Fruit fly (Drosophila melanogaster) whole organism, embryonic: ENCODE results near the gene CG7675.
A peak's percentile ranks its signal among the peaks of the same experiment; 100 is the strongest.

Experiments
- Abd-B ChIP-seq: fragments of 200-800 bp; sonication (Bioruptor generic); optimal IDR thresholded peaks from 2 replicates; lab custom pipeline; 2018; ENCODE audit warnings: missing biosample characterization, mild to moderate bottlenecking, missing genetic modification characterization, moderate library complexity
- CG10462 ChIP-seq: fragments of 200-800 bp; sonication (Bioruptor generic); optimal IDR thresholded peaks from 2 replicates; lab custom pipeline; 2016; ENCODE audit warnings: missing biosample characterization, missing genetic modification characterization
- CG12769 ChIP-seq: fragments of 200-800 bp; sonication (Bioruptor generic); optimal IDR thresholded peaks from 2 replicates; lab custom pipeline; 2019; ENCODE audit warnings: missing biosample characterization, mild to moderate bottlenecking, missing genetic modification characterization, moderate library complexity
- CG1529 ChIP-seq: fragments of 200-800 bp; sonication (Bioruptor generic); optimal IDR thresholded peaks from 3 replicates; lab custom pipeline; 2018; ENCODE audit warnings: missing biosample characterization, missing genetic modification characterization
- CG1603 ChIP-seq: fragments of 200-800 bp; sonication (Bioruptor generic); optimal IDR thresholded peaks from 2 replicates; lab custom pipeline; 2019; ENCODE audit warnings: missing biosample characterization, mild to moderate bottlenecking, missing genetic modification characterization, moderate library complexity
- CG17186 ChIP-seq: fragments of 200-800 bp; sonication (Bioruptor generic); optimal IDR thresholded peaks from 3 replicates; lab custom pipeline; 2017; ENCODE audit warnings: missing biosample characterization, missing genetic modification reagents, missing genetic modification characterization
- CG17359 ChIP-seq: fragments of 200-800 bp; sonication (Bioruptor generic); optimal IDR thresholded peaks from 3 replicates; lab custom pipeline; 2018; ENCODE audit warnings: missing biosample characterization, mild to moderate bottlenecking, missing genetic modification characterization, moderate library complexity
- CG18262 ChIP-seq: fragments of 200-800 bp; optimal IDR thresholded peaks from 3 replicates; lab custom pipeline; 2019; ENCODE audit warnings: missing biosample characterization, mild to moderate bottlenecking, missing genetic modification characterization, moderate library complexity
- CG1832 ChIP-seq: fragments of 200-800 bp; sonication (Bioruptor generic); optimal IDR thresholded peaks from 2 replicates; lab custom pipeline; 2017; ENCODE audit warnings: missing biosample characterization, mild to moderate bottlenecking, missing genetic modification characterization, inconsistent platforms
- CG18599 ChIP-seq: fragments of 200-800 bp; sonication (Bioruptor generic); optimal IDR thresholded peaks from 3 replicates; lab custom pipeline; 2017; ENCODE audit warnings: missing biosample characterization, missing genetic modification characterization, mild to moderate bottlenecking, moderate library complexity, missing genetic modification reagents
- CG2129 ChIP-seq: fragments of 200-800 bp; sonication (Bioruptor generic); IDR thresholded peaks from 2 replicates; pipeline ENCODE4 v1.3.6; 2022; ENCODE audit warnings: missing biosample characterization, missing genetic modification characterization; ENCODE audit not compliant: partially characterized antibody
- CG2712 ChIP-seq: fragments of 200-800 bp; optimal IDR thresholded peaks from 3 replicates; lab custom pipeline; 2019; ENCODE audit warnings: missing biosample characterization, mild to moderate bottlenecking, missing genetic modification characterization, moderate library complexity
- CG2889 ChIP-seq: fragments of 200-800 bp; sonication (Bioruptor generic); IDR thresholded peaks from 3 replicates; pipeline ENCODE4 v1.3.6; 2022; ENCODE audit warnings: missing biosample characterization, missing genetic modification characterization
- CG30020 ChIP-seq: fragments of 200-800 bp; optimal IDR thresholded peaks from 2 replicates; lab custom pipeline; 2019; ENCODE audit warnings: missing biosample characterization, mild to moderate bottlenecking, missing genetic modification characterization, moderate library complexity
- CG3163 ChIP-seq: fragments of 200-800 bp; sonication (Bioruptor generic); optimal IDR thresholded peaks from 3 replicates; lab custom pipeline; 2016; ENCODE audit warnings: missing biosample characterization, missing genetic modification characterization
- CG3995 ChIP-seq: fragments of 200-800 bp; sonication (Bioruptor generic); optimal IDR thresholded peaks from 3 replicates; lab custom pipeline; 2016; ENCODE audit warnings: missing biosample characterization, missing genetic modification characterization
- CG6791 ChIP-seq: fragments of 200-800 bp; sonication (Bioruptor generic); IDR thresholded peaks from 3 replicates; pipeline ENCODE4 v1.3.6; 2022; ENCODE audit warnings: missing biosample characterization, missing genetic modification characterization; ENCODE audit not compliant: partially characterized antibody
- CG8924 ChIP-seq: fragments of 200-800 bp; optimal IDR thresholded peaks from 3 replicates; lab custom pipeline; 2019; ENCODE audit warnings: missing biosample characterization, mild to moderate bottlenecking, missing genetic modification characterization, moderate library complexity
- CG9437 ChIP-seq: fragments of 200-800 bp; sonication (Bioruptor generic); optimal IDR thresholded peaks from 2 replicates; lab custom pipeline; 2018; ENCODE audit warnings: missing biosample characterization, mild to moderate bottlenecking, missing genetic modification characterization
- CG9609 ChIP-seq: fragments of 200-800 bp; sonication (Bioruptor generic); optimal IDR thresholded peaks from 3 replicates; lab custom pipeline; 2016; ENCODE audit warnings: missing biosample characterization, missing genetic modification characterization
- CrebB ChIP-seq: fragments of 200-800 bp; sonication (Bioruptor generic); optimal IDR thresholded peaks from 3 replicates; lab custom pipeline; 2018; ENCODE audit warnings: missing biosample characterization, mild to moderate bottlenecking, missing genetic modification characterization
- Doc3 ChIP-seq: fragments of 200-800 bp; sonication (Bioruptor generic); IDR thresholded peaks from 3 replicates; pipeline ENCODE4 v1.3.6; 2022; ENCODE audit warnings: missing biosample characterization, missing genetic modification characterization; ENCODE audit not compliant: partially characterized antibody
- Eip74EF ChIP-seq, 2 experiments: fragments of 200-800 bp in 1 of 2; fragments of >200 bp in 1 of 2; sonication (Bioruptor generic) in 1 of 2; optimal IDR thresholded peaks; 2 replicates each; lab custom pipeline; 2017 to 2019; ENCODE audit warnings: missing biosample characterization in 2 of 2, missing genetic modification characterization in 2 of 2, mild to moderate bottlenecking in 1 of 2, moderate library complexity in 1 of 2
- Ets65A ChIP-seq: fragments of 200-800 bp; sonication (Bioruptor generic); peaks from one replicate; lab custom pipeline; 2016; ENCODE audit warnings: missing biosample characterization, missing genetic modification characterization
- Fer2 ChIP-seq: fragments of 200-800 bp; sonication (Bioruptor generic); optimal IDR thresholded peaks from 2 replicates; lab custom pipeline; 2018; ENCODE audit warnings: missing biosample characterization, mild to moderate bottlenecking, missing genetic modification characterization, moderate library complexity
- H15 ChIP-seq: fragments of 200-800 bp; sonication (Bioruptor generic); IDR thresholded peaks from 3 replicates; pipeline ENCODE4 v1.3.6; 2022; ENCODE audit warnings: missing biosample characterization, missing genetic modification characterization
- HmgD ChIP-seq: fragments of 200-800 bp; sonication (Bioruptor generic); optimal IDR thresholded peaks from 3 replicates; lab custom pipeline; 2016; ENCODE audit warnings: missing biosample characterization, missing genetic modification characterization
- Hr39 ChIP-seq: fragments of >200 bp; optimal IDR thresholded peaks from 2 replicates; lab custom pipeline; 2017
- Pdp1 ChIP-seq, 2 experiments: fragments of 200-800 bp; sonication (Bioruptor generic); optimal IDR thresholded peaks; 3 replicates each; lab custom pipeline; 2016; ENCODE audit warnings: missing biosample characterization in 2 of 2, missing genetic modification characterization in 2 of 2, mild to moderate bottlenecking in 1 of 2, moderate library complexity in 1 of 2
- Ravus ChIP-seq: fragments of 200-800 bp; sonication (Bioruptor generic); IDR thresholded peaks from 2 replicates; pipeline ENCODE4 v1.3.6; 2022; ENCODE audit warnings: missing biosample characterization, missing genetic modification characterization
- Trl ChIP-seq, 3 experiments: fragments of >200 bp in 2 of 3; fragments of 200-800 bp in 1 of 3; sonication (Bioruptor generic) in 1 of 3; optimal IDR thresholded peaks; 2 replicates in 1 of 3; 3 replicates in 2 of 3; lab custom pipeline; 2016 to 2017; ENCODE audit warnings: missing biosample characterization in 1 of 3, missing genetic modification characterization in 1 of 3
- Xrp1 ChIP-seq: fragments of 200-800 bp; sonication (Bioruptor generic); IDR thresholded peaks from 2 replicates; pipeline ENCODE4 v1.3.6; 2022; ENCODE audit warnings: missing biosample characterization, missing genetic modification characterization
- bbx ChIP-seq: fragments of 200-800 bp; sonication (Bioruptor generic); IDR thresholded peaks from 2 replicates; pipeline ENCODE4 v1.3.6; 2022; ENCODE audit warnings: missing biosample characterization, missing genetic modification characterization; ENCODE audit not compliant: partially characterized antibody
- chm ChIP-seq: fragments of 200-800 bp; sonication (Bioruptor generic); IDR thresholded peaks from 2 replicates; pipeline ENCODE4 v1.3.6; 2022; ENCODE audit warnings: missing biosample characterization, missing genetic modification characterization
- ftz-f1 ChIP-seq: fragments of 200-800 bp; sonication (Bioruptor generic); optimal IDR thresholded peaks from 2 replicates; lab custom pipeline; 2016; ENCODE audit warnings: missing biosample characterization, missing genetic modification characterization
- hbn ChIP-seq: fragments of 200-800 bp; sonication (Bioruptor generic); IDR thresholded peaks from 2 replicates; pipeline ENCODE4 v1.3.6; 2022; ENCODE audit warnings: missing biosample characterization, missing genetic modification characterization; ENCODE audit not compliant: partially characterized antibody
- inv ChIP-seq: fragments of 200-800 bp; sonication (Bioruptor generic); IDR thresholded peaks from 2 replicates; pipeline ENCODE4 v1.3.6; 2022; ENCODE audit warnings: missing biosample characterization, missing genetic modification characterization; ENCODE audit not compliant: partially characterized antibody
- kah ChIP-seq: fragments of 200-800 bp; sonication (Bioruptor generic); optimal IDR thresholded peaks from 2 replicates; lab custom pipeline; 2018; ENCODE audit warnings: missing biosample characterization, mild to moderate bottlenecking, missing genetic modification characterization
- knrl ChIP-seq: fragments of 200-800 bp; sonication (Bioruptor generic); IDR thresholded peaks from 3 replicates; pipeline ENCODE4 v1.3.6; 2022; ENCODE audit warnings: missing biosample characterization, missing genetic modification characterization; ENCODE audit not compliant: partially characterized antibody
- nom ChIP-seq: fragments of 200-800 bp; sonication (Bioruptor generic); optimal IDR thresholded peaks from 2 replicates; lab custom pipeline; 2017; ENCODE audit warnings: missing biosample characterization, missing genetic modification characterization, mild to moderate bottlenecking, moderate library complexity, missing genetic modification reagents
- otp ChIP-seq: fragments of 200-800 bp; sonication (Bioruptor generic); IDR thresholded peaks from 3 replicates; pipeline ENCODE4, ENCODE4 v1.3.6; 2022; ENCODE audit warnings: missing biosample characterization, missing genetic modification characterization
- pnt ChIP-seq: fragments of 200-800 bp; sonication (Bioruptor generic); optimal IDR thresholded peaks from 3 replicates; lab custom pipeline; 2016; ENCODE audit warnings: missing biosample characterization, missing genetic modification characterization
- tll ChIP-seq, 2 experiments: fragments of 200-800 bp in 1 of 2; fragments of >200 bp in 1 of 2; sonication (Bioruptor generic) in 1 of 2; optimal IDR thresholded peaks; 2 replicates each; lab custom pipeline; 2017 to 2019; ENCODE audit warnings: missing biosample characterization in 2 of 2, missing genetic modification characterization in 2 of 2, mild to moderate bottlenecking in 1 of 2, moderate library complexity in 1 of 2
- toy ChIP-seq: fragments of 200-800 bp; sonication (Bioruptor generic); IDR thresholded peaks from 2 replicates; pipeline ENCODE4 v1.3.6; 2022; ENCODE audit warnings: missing biosample characterization, missing genetic modification characterization
- twi ChIP-seq: fragments of 200-800 bp; optimal IDR thresholded peaks from 2 replicates; lab custom pipeline; 2019; ENCODE audit warnings: missing biosample characterization, mild to moderate bottlenecking, missing genetic modification characterization, moderate library complexity
- wdn ChIP-seq: fragments of 200-800 bp; sonication (Bioruptor generic); IDR thresholded peaks from 2 replicates; pipeline ENCODE4 v1.3.6; 2022; ENCODE audit warnings: missing biosample characterization, missing genetic modification characterization
- zfh1 ChIP-seq: fragments of 200-800 bp; sonication (Bioruptor generic); IDR thresholded peaks from 3 replicates; pipeline ENCODE4 v1.3.6; 2022; ENCODE audit warnings: missing biosample characterization, missing genetic modification characterization

Gene CG7675

DNA sequence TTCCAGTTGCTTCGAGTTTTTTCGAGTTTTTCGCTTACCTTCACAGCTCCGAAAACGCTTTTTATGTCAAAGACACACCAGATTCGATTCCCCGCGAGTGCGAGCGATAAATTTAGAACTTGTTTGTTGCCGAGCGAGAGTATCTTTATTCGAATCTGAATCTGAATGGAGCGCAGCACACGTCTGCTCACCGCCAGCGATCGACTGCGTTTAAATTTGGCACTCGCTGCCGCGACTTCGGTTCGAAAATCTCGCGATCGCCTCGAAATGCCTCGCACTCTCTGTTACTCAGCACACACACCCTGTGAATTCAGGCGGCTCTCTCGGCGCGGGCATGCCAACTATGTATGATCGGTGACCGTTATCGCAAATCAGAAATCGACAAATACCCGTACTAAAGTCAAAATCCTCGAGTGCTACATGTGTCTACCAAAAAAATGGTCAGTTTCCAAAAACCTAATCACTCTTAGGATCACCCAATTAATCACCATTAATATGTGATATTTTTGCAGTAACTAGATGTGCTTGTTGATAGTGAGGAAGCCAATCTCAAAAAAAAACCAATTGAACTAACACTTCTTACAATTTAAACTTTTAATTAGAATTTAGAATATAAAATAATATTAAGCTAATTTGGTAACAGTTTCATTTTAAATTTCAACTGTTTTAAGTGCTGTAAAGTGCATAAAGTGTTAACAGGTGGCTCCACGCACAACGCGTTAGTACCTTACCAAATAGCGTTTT is 18.1 kb upstream of the CG7675 start, which contains the start of gene Vha100-2 (continued):
- no peak for TF ChIP-seq twi (tag; lab: Kevin White, UChicago)
- no peak for TF ChIP-seq CG9609 (GFP tag; lab: Kevin White, UChicago)
- TF ChIP-seq CG17186 (GFP tag; lab: Kevin White, UChicago): peak; percentile 68
- TF ChIP-seq wdn (GFP tag; lab: Robert Waterston, UW): no peak
- TF ChIP-seq Ets65A (GFP tag; lab: Kevin White, UChicago): no peak
- no peak for TF ChIP-seq inv (GFP tag; lab: Robert Waterston, UW)
- no peak for TF ChIP-seq toy (GFP tag; lab: Robert Waterston, UW)
- TF ChIP-seq CG10462 (GFP tag; lab: Kevin White, UChicago): peak; percentile 3
- no peak for TF ChIP-seq hbn (GFP tag; lab: Robert Waterston, UW)
- peak; percentile 30 for TF ChIP-seq CrebB (tag; lab: Kevin White, UChicago)
- TF ChIP-seq CG3995 (GFP tag; lab: Kevin White, UChicago): peak; percentile 90
- peak; percentile 69; the same call in 1 of the 2 replicates for TF ChIP-seq chm (GFP tag; lab: Robert Waterston, UW)
- no peak for TF ChIP-seq CG2889
- 0 out of 3 replicates have a peak, but pooled peaks have one; percentile 22 for TF ChIP-seq otp

DNA sequence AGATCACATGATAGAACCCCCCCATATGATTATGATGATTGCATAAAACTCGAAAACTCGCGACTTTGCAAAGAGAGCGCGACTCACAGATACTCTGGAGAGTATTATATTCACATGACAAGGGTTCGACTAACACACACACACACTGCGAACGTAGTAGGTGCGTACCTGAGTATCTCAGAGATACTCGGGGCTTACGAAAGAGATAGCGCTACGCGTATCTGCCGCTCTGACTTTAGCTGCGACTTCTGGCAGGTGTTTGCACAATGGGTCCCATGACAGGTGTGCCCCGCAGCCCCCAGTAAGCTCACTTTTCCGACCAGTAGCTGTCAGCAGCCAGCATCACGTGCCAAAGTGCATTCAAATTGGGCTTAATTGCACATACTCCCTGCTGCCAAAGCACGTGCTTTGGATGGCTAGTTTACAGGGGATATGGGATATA is 17.5 kb upstream of the CG7675 start:
- TF ChIP-seq CG2129 (GFP tag; lab: Robert Waterston, UW) (no peak), CG30020 (tag; lab: Kevin White, UChicago) (no peak), CG1832 (peak; percentile 44), CG8924 (tag; lab: Kevin White, UChicago) (no peak), kah (GFP tag; lab: Kevin White, UChicago) (no peak), Doc3 (GFP tag; lab: Robert Waterston, UW) (no peak), Abd-B (GFP tag; lab: Kevin White, UChicago) (no peak), H15 (GFP tag; lab: Robert Waterston, UW) (no peak), CG1529 (GFP tag; lab: Kevin White, UChicago) (no peak), ftz-f1 (GFP tag; lab: Kevin White, UChicago) (no peak), CG1603 (tag; lab: Kevin White, UChicago) (no peak), CG3163 (no peak), knrl (GFP tag; lab: Robert Waterston, UW) (no peak), Ravus (no peak), CG18599 (GFP tag; lab: Kevin White, UChicago) (no peak), Pdp1 (GFP tag; optimal IDR thresholded peaks at IDR 0.05; lab: Kevin White, UChicago) (peak in 1 of 2 experiments; percentile 73), Fer2 (no peak), tll (GFP tag; optimal IDR thresholded peaks at IDR 0.05; lab: Kevin White, UChicago) (peak in 1 of 2 experiments; percentile 33), Xrp1 (no peak), CG17359 (tag; lab: Kevin White, UChicago) (no peak), nom (GFP tag; lab: Kevin White, UChicago) (no peak), CG6791 (GFP tag; lab: Robert Waterston, UW) (0 out of 3 replicates have a peak, but pooled peaks have one; percentile 14), pnt (GFP tag; lab: Kevin White, UChicago) (no peak), Eip74EF (GFP tag; optimal IDR thresholded peaks at IDR 0.05; lab: Kevin White, UChicago) (no peak), Hr39 (lab: Kevin White, UChicago) (no peak), zfh1 (no peak), CG2712 (tag; lab: Kevin White, UChicago) (no peak), CG12769 (tag; lab: Kevin White, UChicago) (peak; percentile 9), CG9437 (no peak), bbx (GFP tag; lab: Robert Waterston, UW) (no peak), CG18262 (tag; lab: Kevin White, UChicago) (no peak), Trl (optimal IDR thresholded peaks at IDR 0.05; lab: Kevin White, UChicago) (peak; percentile 54 to 65), Trl (GFP tag; optimal IDR thresholded peaks at IDR 0.05; lab: Kevin White, UChicago) (no peak), HmgD (GFP tag; lab: Kevin White, UChicago) (no peak)
